Worm (Caenorhabditis elegans) whole organism, late embryonic: ENCODE measurements around the gene C05D9.9.

ENCODE experiments used
- C38D4.7 ChIP-seq: fragments of 200-800 bp; sonication (Bioruptor generic); optimal IDR thresholded peaks from 2 replicates; lab custom pipeline; 2018; ENCODE audit warnings: mild to moderate bottlenecking, missing genetic modification characterization, moderate library complexity, missing compliant biosample characterization
- F13H6.1 ChIP-seq: sonication (generic microtip); optimal IDR thresholded peaks from 2 replicates; lab custom pipeline; 2016; ENCODE audit warnings: missing genetic modification characterization, missing compliant biosample characterization
- K09A11.1 ChIP-seq: sonication (generic microtip); optimal IDR thresholded peaks from 2 replicates; lab custom pipeline; 2017; ENCODE audit warnings: antibody characterized with exemption, mild to moderate bottlenecking, missing genetic modification characterization, missing compliant biosample characterization; ENCODE audit not compliant: insufficient read depth
- Y22D7AL.16 ChIP-seq: sonication (generic microtip); optimal IDR thresholded peaks from 2 replicates; lab custom pipeline; 2016; ENCODE audit warnings: missing genetic modification characterization, missing compliant biosample characterization
- ahr-1 ChIP-seq: sonication (generic microtip); optimal IDR thresholded peaks from 2 replicates; lab custom pipeline; 2016; ENCODE audit warnings: missing genetic modification characterization, missing compliant biosample characterization
- ama-1 ChIP-seq: fragments of 150-350 bp; optimal IDR thresholded peaks from 2 replicates; lab custom pipeline; 2014
- ceh-2 ChIP-seq: sonication (generic microtip); optimal IDR thresholded peaks from 2 replicates; lab custom pipeline; 2016; ENCODE audit warnings: missing genotype, missing genetic modification characterization, missing compliant biosample characterization
- ceh-22 ChIP-seq: sonication (generic microtip); optimal IDR thresholded peaks from 2 replicates; lab custom pipeline; 2017; ENCODE audit warnings: missing biosample characterization, missing genetic modification characterization
- ceh-30 ChIP-seq: fragments of 150-350 bp; optimal IDR thresholded peaks from 2 replicates; lab custom pipeline; 2014; ENCODE audit warnings: missing biosample characterization, missing genetic modification characterization
- ceh-31 ChIP-seq: sonication (generic microtip); optimal IDR thresholded peaks from 2 replicates; lab custom pipeline; 2016; ENCODE audit warnings: missing genetic modification characterization, missing compliant biosample characterization
- ceh-34 ChIP-seq: sonication (generic microtip); optimal IDR thresholded peaks from 2 replicates; lab custom pipeline; 2016; ENCODE audit warnings: mild to moderate bottlenecking, missing genetic modification characterization, missing compliant biosample characterization
- ceh-45 ChIP-seq: fragments of 200-800 bp; sonication (Bioruptor generic); IDR thresholded peaks from 2 replicates; pipeline ENCODE4 v1.3.6; 2022; ENCODE audit warnings: missing genetic modification reagents, missing genetic modification characterization, missing compliant biosample characterization
- ceh-48 ChIP-seq: sonication (generic microtip); optimal IDR thresholded peaks from 2 replicates; lab custom pipeline; 2016; ENCODE audit warnings: missing genetic modification characterization, inconsistent platforms, missing compliant biosample characterization
- che-1 ChIP-seq: sonication (generic microtip); optimal IDR thresholded peaks from 2 replicates; lab custom pipeline; 2016; ENCODE audit warnings: mild to moderate bottlenecking, missing genetic modification characterization, missing compliant biosample characterization
- dmd-4 ChIP-seq: sonication (generic microtip); optimal IDR thresholded peaks from 2 replicates; lab custom pipeline; 2016; ENCODE audit warnings: borderline replicate concordance, missing genetic modification characterization, missing compliant biosample characterization
- dve-1 ChIP-seq: sonication (generic microtip); optimal IDR thresholded peaks from 2 replicates; lab custom pipeline; 2017; ENCODE audit warnings: antibody characterized with exemption, mild to moderate bottlenecking, missing genetic modification characterization, missing compliant biosample characterization
- elt-2 ChIP-seq: sonication (generic microtip); optimal IDR thresholded peaks from 2 replicates; lab custom pipeline; 2016; ENCODE audit warnings: missing genetic modification reagents, missing genetic modification characterization, missing compliant biosample characterization
- fax-1 ChIP-seq: sonication (generic microtip); optimal IDR thresholded peaks from 2 replicates; lab custom pipeline; 2016; ENCODE audit warnings: missing genotype, missing genetic modification characterization, missing compliant biosample characterization
- fkh-10 ChIP-seq: fragments of 150-350 bp; optimal IDR thresholded peaks from 2 replicates; lab custom pipeline; 2014; ENCODE audit warnings: missing biosample characterization, missing genetic modification reagents, missing genetic modification characterization
- hlh-13 ChIP-seq: fragments of 200-800 bp; sonication (Bioruptor generic); optimal IDR thresholded peaks from 2 replicates; lab custom pipeline; 2018; ENCODE audit warnings: mild to moderate bottlenecking, missing genetic modification characterization, missing compliant biosample characterization
- hlh-15 ChIP-seq: sonication (generic microtip); optimal IDR thresholded peaks from 2 replicates; lab custom pipeline; 2016; ENCODE audit warnings: missing genetic modification characterization, missing compliant biosample characterization
- hlh-30 ChIP-seq: sonication (generic microtip); optimal IDR thresholded peaks from 2 replicates; lab custom pipeline; 2017; ENCODE audit warnings: antibody characterized with exemption, missing genetic modification characterization, missing compliant biosample characterization; ENCODE audit not compliant: insufficient read depth
- madf-2 ChIP-seq: sonication (generic microtip); optimal IDR thresholded peaks from 2 replicates; lab custom pipeline; 2017; ENCODE audit warnings: missing genetic modification characterization, missing compliant biosample characterization
- nfya-1 ChIP-seq: sonication (generic microtip); optimal IDR thresholded peaks from 2 replicates; lab custom pipeline; 2017; ENCODE audit warnings: missing genetic modification characterization, mild to moderate bottlenecking, missing compliant biosample characterization, antibody characterized with exemption, moderate library complexity
- nhr-11 ChIP-seq: fragments of 150-350 bp; optimal IDR thresholded peaks from 2 replicates; lab custom pipeline; 2014; ENCODE audit warnings: missing biosample characterization, missing genetic modification characterization
- nhr-232 ChIP-seq: sonication (generic microtip); optimal IDR thresholded peaks from 2 replicates; lab custom pipeline; 2016; ENCODE audit warnings: missing genetic modification characterization, missing compliant biosample characterization
- npax-4 ChIP-seq: sonication (generic microtip); optimal IDR thresholded peaks from 2 replicates; lab custom pipeline; 2016; ENCODE audit warnings: missing genetic modification characterization, missing compliant biosample characterization
- pag-3 ChIP-seq: sonication (generic microtip); optimal IDR thresholded peaks from 2 replicates; lab custom pipeline; 2016; ENCODE audit warnings: missing compliant biosample characterization, missing genetic modification characterization, borderline replicate concordance
- pha-2 ChIP-seq: sonication (generic microtip); optimal IDR thresholded peaks from 2 replicates; lab custom pipeline; 2017; ENCODE audit warnings: mild to moderate bottlenecking, missing genetic modification characterization, missing compliant biosample characterization
- pha-4 ChIP-seq: fragments of 150-350 bp; optimal IDR thresholded peaks from 2 replicates; lab custom pipeline; 2018; ENCODE audit warnings: missing biosample characterization, missing genetic modification reagents, missing genetic modification characterization
- pqm-1 ChIP-seq: sonication (generic microtip); optimal IDR thresholded peaks from 2 replicates; lab custom pipeline; 2016; ENCODE audit warnings: missing genetic modification characterization, missing compliant biosample characterization
- pros-1 ChIP-seq: fragments of 150-350 bp; optimal IDR thresholded peaks from 2 replicates; lab custom pipeline; 2014; ENCODE audit warnings: missing biosample characterization, missing genetic modification reagents, missing genetic modification characterization
- sox-4 ChIP-seq: sonication (generic microtip); optimal IDR thresholded peaks from 2 replicates; lab custom pipeline; 2017; ENCODE audit warnings: mild to moderate bottlenecking, missing genetic modification characterization, inconsistent platforms, missing compliant biosample characterization
- syd-9 ChIP-seq: sonication (generic microtip); optimal IDR thresholded peaks from 2 replicates; lab custom pipeline; 2016; ENCODE audit warnings: mild to moderate bottlenecking, missing genetic modification characterization, moderate library complexity, missing compliant biosample characterization
- ttx-3 ChIP-seq: sonication (generic microtip); optimal IDR thresholded peaks from 2 replicates; lab custom pipeline; 2016; ENCODE audit warnings: missing genetic modification reagents, missing genetic modification characterization, missing compliant biosample characterization
- unc-3 ChIP-seq, 2 experiments: fragments of 200-800 bp in 1 of 2; sonication (Bioruptor generic) in 1 of 2; sonication (generic microtip) in 1 of 2; conservative IDR thresholded peaks in 1 of 2; optimal IDR thresholded peaks in 1 of 2; 2 replicates each; pipeline versions ENCODE4 v1.3.6 to Lab custom; 2016 to 2022; ENCODE audit warnings: missing compliant biosample characterization in 2 of 2, missing genetic modification characterization in 2 of 2, missing genetic modification reagents in 1 of 2
- unc-42 ChIP-seq: sonication (generic microtip); optimal IDR thresholded peaks from 2 replicates; lab custom pipeline; 2016; ENCODE audit warnings: missing genotype, missing genetic modification characterization, missing compliant biosample characterization

The C05D9.9 gene

ce11 chrX:1103702-1104262 lies 20.3 kb downstream of the C05D9.9 start, which contains the start of gene ife-4 (continued):
- no peak for TF ChIP-seq ceh-22 (tag; lab: Kevin White, UChicago)
- no peak for TF ChIP-seq nhr-232 (tag; lab: Kevin White, UChicago)
- TF ChIP-seq nfya-1 (tag; lab: Kevin White, UChicago), result peak; percentile 61
- no peak for TF ChIP-seq pag-3
- TF ChIP-seq ceh-48 (tag; lab: Kevin White, UChicago), result peak; percentile 87
- no peak for TF ChIP-seq ceh-30 (tag; lab: Kevin White, UChicago)
- TF ChIP-seq K09A11.1, result no peak
- TF ChIP-seq pros-1 (tag; lab: Kevin White, UChicago), result no peak
- peak; percentile 15 for TF ChIP-seq fax-1 (tag; lab: Kevin White, UChicago)
- no peak for TF ChIP-seq madf-2
- TF ChIP-seq ceh-45 (GFP tag; lab: Robert Waterston, UW), result no peak
- TF ChIP-seq pha-4, result no peak
- no peak for TF ChIP-seq Y22D7AL.16
- TF ChIP-seq syd-9 (tag; lab: Kevin White, UChicago), result no peak
- TF ChIP-seq hlh-13 (GFP tag; lab: Kevin White, UChicago), result no peak
- TF ChIP-seq ahr-1 (tag; lab: Kevin White, UChicago), result no peak
- TF ChIP-seq ceh-34 (tag; lab: Kevin White, UChicago), result peak; percentile 60
- no peak for TF ChIP-seq ama-1 (lab: Kevin White, UChicago)
- no peak for TF ChIP-seq sox-4 (tag; lab: Kevin White, UChicago)
- TF ChIP-seq npax-4 (tag; lab: Kevin White, UChicago), result no peak
- no peak for TF ChIP-seq nhr-11 (tag; lab: Kevin White, UChicago)
- no peak for TF ChIP-seq dmd-4 (tag; lab: Kevin White, UChicago)
- peak; percentile 85 for TF ChIP-seq ceh-31 (tag; lab: Kevin White, UChicago)
- peak; percentile 64 for TF ChIP-seq unc-42 (tag; lab: Kevin White, UChicago)
- TF ChIP-seq dve-1 (tag; lab: Kevin White, UChicago), result no peak
- no peak for TF ChIP-seq elt-2 (tag; lab: Kevin White, UChicago)
- no peak for TF ChIP-seq F13H6.1 (tag; lab: Kevin White, UChicago)
- no peak for TF ChIP-seq pqm-1 (tag; lab: Kevin White, UChicago)

- no peak for TF ChIP-seq C38D4.7 (GFP tag; lab: Kevin White, UChicago)
- TF ChIP-seq nfya-1 (tag; lab: Kevin White, UChicago), result peak; percentile 24
- TF ChIP-seq hlh-30 (tag; lab: Kevin White, UChicago), result no peak
- peak; percentile 10 for TF ChIP-seq ceh-48 (tag; lab: Kevin White, UChicago)
- TF ChIP-seq fkh-10 (GFP tag; lab: Kevin White, UChicago), result no peak
- TF ChIP-seq, all 69 proteins: peak for 2
Measured at ce11 chrX:1096808-1097207, 27.2 kb downstream of the C05D9.9 start, which contains the start of the genes pigx-1 and rme-6. TSS of gene pigx-1 (minus strand) at chrX:1097013. TSS of gene rme-6 (plus strand) at chrX:1097152.

- no peak for TF ChIP-seq K09A11.1
- no peak for TF ChIP-seq ttx-3 (tag; lab: Kevin White, UChicago)
- no peak for TF ChIP-seq unc-3 (GFP tag; conservative IDR thresholded peaks at IDR 0.05; lab: Robert Waterston, UW)
- no peak for TF ChIP-seq unc-3 (tag; optimal IDR thresholded peaks at IDR 0.05; lab: Kevin White, UChicago)
- no peak for TF ChIP-seq ceh-45 (GFP tag; lab: Robert Waterston, UW)
- no peak for TF ChIP-seq ceh-2
- TF ChIP-seq dmd-4 (tag; lab: Kevin White, UChicago), result no peak
- no peak for TF ChIP-seq hlh-30 (tag; lab: Kevin White, UChicago)
- TF ChIP-seq madf-2, result no peak
- TF ChIP-seq che-1, result no peak
- no peak for TF ChIP-seq hlh-15 (tag; lab: Kevin White, UChicago)
- TF ChIP-seq pha-2 (tag; lab: Kevin White, UChicago), result no peak
- TF ChIP-seq, all 69 proteins: peak for 0
Measured at ce11 chrX:1094332-1094731, 29.7 kb downstream of the C05D9.9 start.
